Worm (Caenorhabditis elegans) whole organism, L3 larva: ENCODE data around the gene F36D4.6.

Experiments
- nhr-23 ChIP-seq: fragments of 150-350 bp; optimal IDR thresholded peaks from 2 replicates; lab custom pipeline; 2014; ENCODE audit warnings: missing biosample characterization, missing genetic modification reagents, missing genetic modification characterization
- nhr-237 ChIP-seq: fragments of 150-350 bp; optimal IDR thresholded peaks from 2 replicates; lab custom pipeline; 2014; ENCODE audit warnings: missing biosample characterization, missing genetic modification characterization
- nhr-76 ChIP-seq: fragments of 150-350 bp; sonication (generic microtip); optimal IDR thresholded peaks from 5 replicates; lab custom pipeline; 2014; ENCODE audit warnings: missing biosample characterization, missing genetic modification characterization

ce11 chrV:9427075-9427474 is at the start of gene F36D4.6:
- TF ChIP-seq nhr-76 (tag; lab: Kevin White, UChicago) (no peak), nhr-237 (tag; lab: Kevin White, UChicago) (no peak), nhr-23 (tag; lab: Kevin White, UChicago) (no peak)
